Fruit fly (Drosophila melanogaster): ENCODE results near the gene CG18223.
A peak's percentile ranks its signal among the peaks of the same experiment; 100 is the strongest.

Gene CG18223

dm6 chr3L:18870027-18870426, 50.1 kb downstream of the CG18223 start, which contains the start of gene Blos3 (continued):
- peak; percentile 73 for TF ChIP-seq wek (GFP tag; optimal IDR thresholded peaks at IDR 0.05)
- peak; percentile 15; the same call in 1 of the 2 replicates for TF ChIP-seq al (GFP tag; IDR thresholded peaks at IDR 0.05)
- TF ChIP-seq Ptx1 (GFP tag; IDR thresholded peaks at IDR 0.05) = peak; percentile 18; the same call in 1 of the 2 replicates
- peak; percentile 37 for TF ChIP-seq CG18262 (tag; optimal IDR thresholded peaks at IDR 0.05)
- TF ChIP-seq MESR4 (GFP tag; optimal IDR thresholded peaks at IDR 0.05) = peak; percentile 52
